Fruit fly (Drosophila melanogaster): ENCODE results near the gene CG15211.

Gene CG15211

DNA sequence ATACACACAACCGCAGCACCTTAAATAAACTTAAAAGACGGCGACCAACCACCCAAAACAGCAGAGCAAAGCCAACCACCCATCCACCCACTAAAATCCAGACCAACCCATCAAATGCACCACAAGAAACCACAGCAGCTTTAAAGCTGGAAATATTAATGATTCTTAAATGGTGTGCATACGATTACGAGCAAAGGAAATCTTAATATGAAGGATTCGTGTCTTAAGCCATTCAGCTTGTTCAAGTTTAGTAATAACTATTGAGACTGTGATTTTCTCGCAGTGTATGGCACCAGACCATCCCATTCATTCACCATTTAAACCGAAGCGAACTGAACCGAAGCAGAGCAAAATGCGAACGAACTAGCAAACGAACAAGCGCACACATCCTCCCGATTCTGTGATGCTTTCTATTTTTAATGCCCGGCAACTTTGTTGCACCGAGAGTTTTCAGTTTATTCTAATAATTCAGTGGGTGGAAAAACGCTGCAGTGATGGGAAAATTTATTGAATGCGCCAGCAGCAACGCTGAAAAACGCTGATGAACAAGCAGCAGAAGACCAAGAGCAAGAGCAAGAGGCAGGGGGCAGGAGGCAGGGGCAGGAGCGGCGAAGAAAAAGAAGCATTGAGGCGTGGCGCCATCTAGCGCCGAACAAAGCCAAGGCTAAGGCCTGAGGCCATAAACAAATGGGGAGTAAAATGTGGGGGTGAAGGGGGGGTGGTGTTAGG is 34.8 kb upstream of the CG15211 start (continued):
- TF ChIP-seq Dll (GFP tag; IDR thresholded peaks at IDR 0.05; ENCODE audit: partially characterized antibody) (no peak), salm (tag; optimal IDR thresholded peaks at IDR 0.05) (peak; percentile 81), fd3F (GFP tag; optimal IDR thresholded peaks at IDR 0.05) (peak; percentile 67), BEAF-32 (GFP tag; optimal IDR thresholded peaks at IDR 0.05) (no peak), kay (GFP tag; optimal IDR thresholded peaks at IDR 0.05) (peak; percentile 22), CG6175 (GFP tag; IDR thresholded peaks at IDR 0.05) (peak; percentile 53; the same call in 1 of the 3 replicates), fd96Cb (tag; optimal IDR thresholded peaks at IDR 0.05) (peak; percentile 90), CG5953 (GFP tag; IDR thresholded peaks at IDR 0.05) (peak; percentile 78), CG14014 (GFP tag; IDR thresholded peaks at IDR 0.05) (peak; percentile 86), CG2129 (GFP tag; IDR thresholded peaks at IDR 0.05; ENCODE audit: partially characterized antibody) (no peak), run (tag; optimal IDR thresholded peaks at IDR 0.05) (peak; percentile 81), ken (GFP tag; IDR thresholded peaks at IDR 0.05) (peak; percentile 88), CG10209 (GFP tag; optimal IDR thresholded peaks at IDR 0.05) (peak; percentile 85), CG32767 (GFP tag; IDR thresholded peaks at IDR 0.05) (peak; percentile 79), CG10147 (GFP tag; optimal IDR thresholded peaks at IDR 0.05) (peak; percentile 78), CG15269 (tag; optimal IDR thresholded peaks at IDR 0.05) (peak; percentile 87), nmo (GFP tag; optimal IDR thresholded peaks at IDR 0.05) (peak; percentile 91), Gsc (GFP tag; IDR thresholded peaks at IDR 0.05) (no peak; the same call in 1 of the 2 replicates), fd102C (GFP tag; optimal IDR thresholded peaks at IDR 0.05) (no peak), Nf-YA (GFP tag; IDR thresholded peaks at IDR 0.05) (peak; percentile 77), Sry-β (GFP tag; optimal IDR thresholded peaks at IDR 0.05) (peak; percentile 36), Hmx (GFP tag; optimal IDR thresholded peaks at IDR 0.05) (no peak), CG2712 (tag; optimal IDR thresholded peaks at IDR 0.05) (peak; percentile 92), CG16813 (GFP tag; IDR thresholded peaks at IDR 0.05; ENCODE audit: partially characterized antibody) (no peak), CG11085 (GFP tag; IDR thresholded peaks at IDR 0.05) (peak; percentile 81), stwl (tag; optimal IDR thresholded peaks at IDR 0.05) (no peak), CG31388 (GFP tag; optimal IDR thresholded peaks at IDR 0.05) (no peak), CG43689 (GFP tag; IDR thresholded peaks at IDR 0.05) (peak; percentile 36; the same call in 1 of the 2 replicates), E2f1 (GFP tag; IDR thresholded peaks at IDR 0.05) (peak; percentile 85), ewg (GFP tag; optimal IDR thresholded peaks at IDR 0.05) (peak; percentile 81), Dad (GFP tag; optimal IDR thresholded peaks at IDR 0.05) (peak; percentile 91), pnt (GFP tag; optimal IDR thresholded peaks at IDR 0.05) (peak; percentile 77), CG4707 (GFP tag; optimal IDR thresholded peaks at IDR 0.05) (peak; percentile 80), CG6654 (GFP tag; optimal IDR thresholded peaks at IDR 0.05) (peak; percentile 73), CG2199 (GFP tag; IDR thresholded peaks at IDR 0.05) (peak; percentile 76; the same call in 2 of the 3 replicates), zfh2 (GFP tag; optimal IDR thresholded peaks at IDR 0.05) (peak; percentile 67), Opbp (GFP tag; IDR thresholded peaks at IDR 0.05; ENCODE audit: partially characterized antibody) (no peak), CG8388 (GFP tag; optimal IDR thresholded peaks at IDR 0.05) (peak; percentile 86), ERR (GFP tag; optimal IDR thresholded peaks at IDR 0.05) (peak; percentile 53), CG16779 (GFP tag; IDR thresholded peaks at IDR 0.05) (0 out of 2 replicates have a peak, but pooled peaks have one; percentile 37), CG8924 (tag; optimal IDR thresholded peaks at IDR 0.05) (peak; percentile 88), BtbVII (GFP tag; optimal IDR thresholded peaks at IDR 0.05) (peak; percentile 77), CG3407 (GFP tag; optimal IDR thresholded peaks at IDR 0.05) (peak; percentile 80), CG10565 (GFP tag; optimal IDR thresholded peaks at IDR 0.05) (no peak), fru (optimal IDR thresholded peaks at IDR 0.05) (no peak), CG17359 (tag; optimal IDR thresholded peaks at IDR 0.05) (peak; percentile 94), pfk (GFP tag; optimal IDR thresholded peaks at IDR 0.05) (no peak), sc (optimal IDR thresholded peaks at IDR 0.05) (no peak), sc (GFP tag; optimal IDR thresholded peaks at IDR 0.05) (peak; percentile 80)
